Fruit fly (Drosophila melanogaster): ENCODE results near the gene CG33271.

CG33271 gene

DNA sequence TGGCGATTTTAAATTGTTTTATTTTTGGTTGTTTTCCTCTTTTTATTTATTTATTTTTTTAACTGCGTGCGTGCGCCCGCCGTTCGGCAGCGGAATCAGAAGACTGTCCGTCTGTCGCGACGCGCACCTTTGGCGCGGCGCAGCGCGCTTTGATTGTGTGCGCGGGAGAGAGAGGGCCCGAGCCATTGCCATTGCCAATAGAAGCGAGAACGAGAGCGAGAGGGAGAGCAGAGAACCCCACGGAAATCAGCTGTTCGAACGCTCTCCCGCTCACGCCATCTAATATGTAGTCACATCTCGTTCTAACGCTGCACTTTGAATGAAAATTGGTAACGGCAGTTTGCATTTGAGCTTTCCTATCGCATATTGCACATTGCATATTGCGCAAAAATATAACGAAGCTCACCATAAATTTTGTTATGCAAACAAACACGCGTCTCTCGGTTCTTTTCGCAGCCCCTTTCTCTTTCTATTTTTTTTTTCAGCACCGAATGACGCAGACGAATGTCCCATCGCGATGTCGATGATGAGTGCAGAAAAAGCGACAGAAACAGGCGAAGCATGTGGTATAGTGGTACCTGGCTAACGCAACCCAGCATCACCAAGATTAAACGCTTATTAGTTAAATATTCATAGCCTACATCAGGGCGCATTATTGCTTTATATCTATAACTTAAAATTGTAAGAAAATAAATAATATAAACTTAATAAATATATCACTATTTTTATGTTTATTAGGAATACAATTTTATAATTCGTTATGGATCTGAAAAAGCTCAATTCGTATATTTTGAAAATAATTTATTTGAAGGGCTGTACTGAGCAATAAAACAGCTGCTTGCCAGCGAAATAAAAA, 42.7 kb downstream of the CG33271 start (continued):
- TF ChIP-seq ranshi (GFP tag; IDR thresholded peaks at IDR 0.05) = peak; percentile 32; the same call in 1 of the 2 replicates
- TF ChIP-seq zfh1 (GFP tag; IDR thresholded peaks at IDR 0.05) = 0 out of 3 replicates have a peak, but pooled peaks have one; percentile 11
- peak; percentile 1 for TF ChIP-seq CG9437 (GFP tag; optimal IDR thresholded peaks at IDR 0.05)
- no peak for TF ChIP-seq lab (GFP tag; optimal IDR thresholded peaks at IDR 0.05)
- TF ChIP-seq luna (GFP tag; optimal IDR thresholded peaks at IDR 0.05) = no peak
- no peak for TF ChIP-seq CG9817 (tag; optimal IDR thresholded peaks at IDR 0.05)
- TF ChIP-seq CG7839 (tag; optimal IDR thresholded peaks at IDR 0.05) = peak; percentile 48
- TF ChIP-seq CG13894 (tag; optimal IDR thresholded peaks at IDR 0.05) = no peak
- no peak for TF ChIP-seq sens (GFP tag)
- 0 out of 3 replicates have a peak, but pooled peaks have one; percentile 23 for TF ChIP-seq Opbp (GFP tag; IDR thresholded peaks at IDR 0.05; ENCODE audit: partially characterized antibody)
- TF ChIP-seq nmo (GFP tag; optimal IDR thresholded peaks at IDR 0.05) = peak; percentile 17
- TF ChIP-seq CG6791 (GFP tag; IDR thresholded peaks at IDR 0.05; ENCODE audit: partially characterized antibody) = peak; percentile 58; the same call in 2 of the 3 replicates
- no peak for TF ChIP-seq MESR4 (GFP tag; optimal IDR thresholded peaks at IDR 0.05)
- no peak for TF ChIP-seq CG8924 (tag; optimal IDR thresholded peaks at IDR 0.05)
- TF ChIP-seq org-1 (GFP tag; optimal IDR thresholded peaks at IDR 0.05) = no peak
- peak; percentile 55 for TF ChIP-seq Sox102F (GFP tag; optimal IDR thresholded peaks at IDR 0.05)
- no peak for TF ChIP-seq maf-S (GFP tag; optimal IDR thresholded peaks at IDR 0.05)
- peak; percentile 28 for TF ChIP-seq dmrt99B (tag; optimal IDR thresholded peaks at IDR 0.05)
- TF ChIP-seq gsb (GFP tag; IDR thresholded peaks at IDR 0.05) = no peak
- peak; percentile 54 for TF ChIP-seq CoRest (tag; optimal IDR thresholded peaks at IDR 0.05)
- peak; percentile 64; the same call in 1 of the 2 replicates for TF ChIP-seq chm (GFP tag; IDR thresholded peaks at IDR 0.05)
- no peak for TF ChIP-seq eve (GFP tag; optimal IDR thresholded peaks at IDR 0.05)

DNA sequence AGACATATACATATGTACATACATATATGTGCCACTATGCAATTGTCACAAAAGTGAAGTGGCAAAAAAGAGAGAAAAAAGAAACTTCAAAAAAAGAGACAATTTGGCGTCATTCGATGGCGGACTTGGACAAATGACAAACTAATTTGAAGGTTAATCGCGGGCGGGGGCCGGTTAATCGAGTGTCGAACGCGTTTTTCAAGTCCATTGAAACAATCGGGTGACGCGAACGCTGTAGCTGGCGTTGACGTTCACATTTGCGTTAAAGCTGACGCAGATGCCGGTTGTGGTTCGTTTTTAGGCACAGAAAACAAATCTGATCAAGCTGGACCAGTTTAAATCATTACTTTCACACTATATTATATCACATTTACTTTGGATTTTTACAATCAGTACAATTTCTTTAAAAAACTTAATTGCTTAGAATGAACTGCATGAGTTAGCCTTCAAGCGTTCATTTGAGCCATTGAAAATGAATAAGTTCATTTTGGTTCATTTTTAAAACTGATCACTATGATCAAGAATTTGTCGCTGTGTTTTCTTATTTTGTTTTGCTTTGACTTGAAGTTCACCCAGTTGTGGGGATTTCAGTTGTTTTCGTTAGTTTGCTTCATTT, 43.5 kb downstream of the CG33271 start:
- TF ChIP-seq Atf-2 (GFP tag; optimal IDR thresholded peaks at IDR 0.05) = peak; percentile 13
- no peak for TF ChIP-seq CG6254 (GFP tag; optimal IDR thresholded peaks at IDR 0.05)
- TF ChIP-seq CG14014 (GFP tag; IDR thresholded peaks at IDR 0.05) = peak; percentile 48
- TF ChIP-seq wdn (GFP tag; IDR thresholded peaks at IDR 0.05) = no peak
- peak; percentile 1 for TF ChIP-seq CG12071 (GFP tag; optimal IDR thresholded peaks at IDR 0.05)
- 0 out of 2 replicates have a peak, but pooled peaks have one; percentile 13 for TF ChIP-seq Awh (GFP tag; IDR thresholded peaks at IDR 0.05)
- TF ChIP-seq psq (GFP tag; optimal IDR thresholded peaks at IDR 0.05) = no peak
- TF ChIP-seq CG9215 (GFP tag; IDR thresholded peaks at IDR 0.05) = no peak; the same call in 1 of the 2 replicates
- TF ChIP-seq CG17328 (GFP tag; IDR thresholded peaks at IDR 0.05) = no peak
- peak; percentile 49 for TF ChIP-seq Dad (GFP tag; optimal IDR thresholded peaks at IDR 0.05)
- TF ChIP-seq aop (GFP tag; IDR thresholded peaks at IDR 0.05) = no peak
- peak; percentile 14 for TF ChIP-seq CG15514 (GFP tag; optimal IDR thresholded peaks at IDR 0.05)
- peak; percentile 68 for TF ChIP-seq CG17361 (GFP tag; IDR thresholded peaks at IDR 0.05)
- no peak for TF ChIP-seq ase (GFP tag; IDR thresholded peaks at IDR 0.05)
- TF ChIP-seq lov (optimal IDR thresholded peaks at IDR 0.05) = no peak
- no peak for TF ChIP-seq lov (GFP tag; IDR thresholded peaks at IDR 0.05)
- TF ChIP-seq Side (GFP tag; optimal IDR thresholded peaks at IDR 0.05) = no peak
- TF ChIP-seq sc (optimal IDR thresholded peaks at IDR 0.05) = no peak
- no peak for TF ChIP-seq sc (GFP tag; optimal IDR thresholded peaks at IDR 0.05)
- TF ChIP-seq hbn (GFP tag; IDR thresholded peaks at IDR 0.05; ENCODE audit: partially characterized antibody) = no peak
- TF ChIP-seq dmrt11E (tag; optimal IDR thresholded peaks at IDR 0.05) = no peak
- TF ChIP-seq exex (tag; optimal IDR thresholded peaks at IDR 0.05) = no peak
- TF ChIP-seq Jarid2 (GFP tag; optimal IDR thresholded peaks at IDR 0.05) = no peak
- no peak for TF ChIP-seq prd (optimal IDR thresholded peaks at IDR 0.05)
- peak; percentile 32; the same call in 2 of the 3 replicates for TF ChIP-seq prd (GFP tag; IDR thresholded peaks at IDR 0.05)
- no peak for TF ChIP-seq jing (GFP tag; optimal IDR thresholded peaks at IDR 0.05)
- TF ChIP-seq Oaz (GFP tag; IDR thresholded peaks at IDR 0.05) = no peak; the same call in 1 of the 2 replicates

Data from whole organism, embryonic.